Worm (Caenorhabditis elegans) whole organism, late embryonic: ENCODE data around the gene F56A8.3.
"Not testable (repeated sequence)": the region's sequence is repeated elsewhere in the genome, so short reads cannot be mapped to it uniquely, and the experiment has no call there.

ENCODE experiments used
- C38D4.7 ChIP-seq: fragments of 200-800 bp; sonication (Bioruptor generic); optimal IDR thresholded peaks from 2 replicates; lab custom pipeline; 2018; ENCODE audit warnings: mild to moderate bottlenecking, missing genetic modification characterization, moderate library complexity, missing compliant biosample characterization
- K09A11.1 ChIP-seq: sonication (generic microtip); optimal IDR thresholded peaks from 2 replicates; lab custom pipeline; 2017; ENCODE audit warnings: antibody characterized with exemption, mild to moderate bottlenecking, missing genetic modification characterization, missing compliant biosample characterization; ENCODE audit not compliant: insufficient read depth
- Y22D7AL.16 ChIP-seq: sonication (generic microtip); optimal IDR thresholded peaks from 2 replicates; lab custom pipeline; 2016; ENCODE audit warnings: missing genetic modification characterization, missing compliant biosample characterization
- ceh-19 ChIP-seq: fragments of 200-800 bp; sonication (Bioruptor generic); optimal IDR thresholded peaks from 2 replicates; lab custom pipeline; 2018; ENCODE audit warnings: mild to moderate bottlenecking, missing genetic modification characterization, missing compliant biosample characterization
- ceh-30 ChIP-seq: fragments of 150-350 bp; optimal IDR thresholded peaks from 2 replicates; lab custom pipeline; 2014; ENCODE audit warnings: missing biosample characterization, missing genetic modification characterization
- ceh-31 ChIP-seq: sonication (generic microtip); optimal IDR thresholded peaks from 2 replicates; lab custom pipeline; 2016; ENCODE audit warnings: missing genetic modification characterization, missing compliant biosample characterization
- ceh-34 ChIP-seq: sonication (generic microtip); optimal IDR thresholded peaks from 2 replicates; lab custom pipeline; 2016; ENCODE audit warnings: mild to moderate bottlenecking, missing genetic modification characterization, missing compliant biosample characterization
- ceh-45 ChIP-seq: fragments of 200-800 bp; sonication (Bioruptor generic); IDR thresholded peaks from 2 replicates; pipeline ENCODE4 v1.3.6; 2022; ENCODE audit warnings: missing genetic modification reagents, missing genetic modification characterization, missing compliant biosample characterization
- ceh-48 ChIP-seq: sonication (generic microtip); optimal IDR thresholded peaks from 2 replicates; lab custom pipeline; 2016; ENCODE audit warnings: missing genetic modification characterization, inconsistent platforms, missing compliant biosample characterization
- ceh-6 ChIP-seq: fragments of 200-800 bp; sonication (Bioruptor generic); optimal IDR thresholded peaks from 2 replicates; lab custom pipeline; 2018; ENCODE audit warnings: mild to moderate bottlenecking, missing genetic modification characterization, missing compliant biosample characterization
- che-1 ChIP-seq: sonication (generic microtip); optimal IDR thresholded peaks from 2 replicates; lab custom pipeline; 2016; ENCODE audit warnings: mild to moderate bottlenecking, missing genetic modification characterization, missing compliant biosample characterization
- dmd-4 ChIP-seq: sonication (generic microtip); optimal IDR thresholded peaks from 2 replicates; lab custom pipeline; 2016; ENCODE audit warnings: borderline replicate concordance, missing genetic modification characterization, missing compliant biosample characterization
- elt-2 ChIP-seq: sonication (generic microtip); optimal IDR thresholded peaks from 2 replicates; lab custom pipeline; 2016; ENCODE audit warnings: missing genetic modification reagents, missing genetic modification characterization, missing compliant biosample characterization
- ets-4 ChIP-seq: sonication (generic microtip); optimal IDR thresholded peaks from 2 replicates; lab custom pipeline; 2016; ENCODE audit warnings: missing genetic modification characterization, missing compliant biosample characterization
- eyg-1 ChIP-seq: sonication (generic microtip); optimal IDR thresholded peaks from 2 replicates; lab custom pipeline; 2016; ENCODE audit warnings: missing genotype, missing genetic modification characterization, missing compliant biosample characterization
- fax-1 ChIP-seq: sonication (generic microtip); optimal IDR thresholded peaks from 2 replicates; lab custom pipeline; 2016; ENCODE audit warnings: missing genotype, missing genetic modification characterization, missing compliant biosample characterization
- fkh-6 ChIP-seq: sonication (generic microtip); optimal IDR thresholded peaks from 2 replicates; lab custom pipeline; 2016; ENCODE audit warnings: missing genetic modification characterization, missing compliant biosample characterization
- gmeb-2 ChIP-seq: sonication (generic microtip); optimal IDR thresholded peaks from 2 replicates; lab custom pipeline; 2016; ENCODE audit warnings: missing genetic modification characterization, inconsistent platforms, missing compliant biosample characterization
- hlh-30 ChIP-seq: sonication (generic microtip); optimal IDR thresholded peaks from 2 replicates; lab custom pipeline; 2017; ENCODE audit warnings: antibody characterized with exemption, missing genetic modification characterization, missing compliant biosample characterization; ENCODE audit not compliant: insufficient read depth
- hlh-6 ChIP-seq: sonication (generic microtip); optimal IDR thresholded peaks from 2 replicates; lab custom pipeline; 2016; ENCODE audit warnings: missing genotype, missing genetic modification characterization, missing compliant biosample characterization
- lim-6 ChIP-seq: sonication (generic microtip); optimal IDR thresholded peaks from 2 replicates; lab custom pipeline; 2016; ENCODE audit warnings: missing genetic modification characterization, missing compliant biosample characterization
- mec-3 ChIP-seq: sonication (generic microtip); optimal IDR thresholded peaks from 2 replicates; lab custom pipeline; 2016; ENCODE audit warnings: borderline replicate concordance, missing genetic modification characterization, missing compliant biosample characterization
- nfya-1 ChIP-seq: sonication (generic microtip); optimal IDR thresholded peaks from 2 replicates; lab custom pipeline; 2017; ENCODE audit warnings: missing genetic modification characterization, mild to moderate bottlenecking, missing compliant biosample characterization, antibody characterized with exemption, moderate library complexity
- nhr-11 ChIP-seq: fragments of 150-350 bp; optimal IDR thresholded peaks from 2 replicates; lab custom pipeline; 2014; ENCODE audit warnings: missing biosample characterization, missing genetic modification characterization
- odd-2 ChIP-seq: sonication (generic microtip); optimal IDR thresholded peaks from 2 replicates; lab custom pipeline; 2017; ENCODE audit warnings: antibody characterized with exemption, mild to moderate bottlenecking, missing genetic modification characterization, missing compliant biosample characterization
- pag-3 ChIP-seq: sonication (generic microtip); optimal IDR thresholded peaks from 2 replicates; lab custom pipeline; 2016; ENCODE audit warnings: missing compliant biosample characterization, missing genetic modification characterization, borderline replicate concordance
- pat-9 ChIP-seq: fragments of 200-800 bp; sonication (Bioruptor generic); optimal IDR thresholded peaks from 2 replicates; lab custom pipeline; 2018; ENCODE audit warnings: mild to moderate bottlenecking, missing genetic modification characterization, moderate library complexity, missing compliant biosample characterization
- pax-1 ChIP-seq: fragments of 150-350 bp; optimal IDR thresholded peaks from 2 replicates; lab custom pipeline; 2014; ENCODE audit warnings: missing biosample characterization, missing genetic modification characterization
- pqm-1 ChIP-seq: sonication (generic microtip); optimal IDR thresholded peaks from 2 replicates; lab custom pipeline; 2016; ENCODE audit warnings: missing genetic modification characterization, missing compliant biosample characterization
- ref-2 ChIP-seq: sonication (generic microtip); optimal IDR thresholded peaks from 2 replicates; lab custom pipeline; 2016; ENCODE audit warnings: missing genetic modification characterization, missing compliant biosample characterization
- rnt-1 ChIP-seq: sonication (generic microtip); optimal IDR thresholded peaks from 2 replicates; lab custom pipeline; 2016; ENCODE audit warnings: missing genetic modification characterization, missing compliant biosample characterization
- sox-2 ChIP-seq: fragments of 200-800 bp; sonication (Bioruptor generic); IDR thresholded peaks from 2 replicates; pipeline ENCODE4 v1.3.6; 2022; ENCODE audit warnings: missing genetic modification reagents, missing genetic modification characterization, missing compliant biosample characterization
- sox-4 ChIP-seq: sonication (generic microtip); optimal IDR thresholded peaks from 2 replicates; lab custom pipeline; 2017; ENCODE audit warnings: mild to moderate bottlenecking, missing genetic modification characterization, inconsistent platforms, missing compliant biosample characterization
- tbx-7 ChIP-seq: sonication (generic microtip); optimal IDR thresholded peaks from 2 replicates; lab custom pipeline; 2016; ENCODE audit warnings: missing genotype, missing genetic modification characterization, missing compliant biosample characterization
- ttx-3 ChIP-seq: sonication (generic microtip); optimal IDR thresholded peaks from 2 replicates; lab custom pipeline; 2016; ENCODE audit warnings: missing genetic modification reagents, missing genetic modification characterization, missing compliant biosample characterization
- unc-3 ChIP-seq, 2 experiments: fragments of 200-800 bp in 1 of 2; sonication (Bioruptor generic) in 1 of 2; sonication (generic microtip) in 1 of 2; conservative IDR thresholded peaks in 1 of 2; optimal IDR thresholded peaks in 1 of 2; 2 replicates each; pipeline versions ENCODE4 v1.3.6 to Lab custom; 2016 to 2022; ENCODE audit warnings: missing compliant biosample characterization in 2 of 2, missing genetic modification characterization in 2 of 2, missing genetic modification reagents in 1 of 2
- zip-5 ChIP-seq: sonication (generic microtip); optimal IDR thresholded peaks from 2 replicates; lab custom pipeline; 2016; ENCODE audit warnings: missing genetic modification characterization, missing compliant biosample characterization
- ztf-16 ChIP-seq: sonication (generic microtip); optimal IDR thresholded peaks from 2 replicates; lab custom pipeline; 2017; ENCODE audit warnings: missing genetic modification characterization, missing compliant biosample characterization

Gene F56A8.3

ce11 chrIII:13225019-13225418 is 31.7 kb upstream of the F56A8.3 start (continued):
- peak; percentile 68 for TF ChIP-seq C38D4.7
- TF ChIP-seq elt-2 (tag; lab: Kevin White, UChicago): peak; percentile 64
- no peak for TF ChIP-seq lim-6 (tag; lab: Kevin White, UChicago)
- TF ChIP-seq ceh-31 (tag; lab: Kevin White, UChicago): peak; percentile 7
- 0 out of 2 replicates have a peak, but pooled peaks have one; percentile 11 for TF ChIP-seq unc-3 (GFP tag; conservative IDR thresholded peaks at IDR 0.05; lab: Robert Waterston, UW)
- no peak for TF ChIP-seq unc-3 (tag; optimal IDR thresholded peaks at IDR 0.05; lab: Kevin White, UChicago)
- no peak for TF ChIP-seq nhr-11 (tag; lab: Kevin White, UChicago)
- TF ChIP-seq ceh-34 (tag; lab: Kevin White, UChicago): peak; percentile 49
- TF ChIP-seq sox-4 (tag; lab: Kevin White, UChicago): peak; percentile 24
- TF ChIP-seq rnt-1 (tag; lab: Kevin White, UChicago): peak; percentile 6
- TF ChIP-seq pat-9 (tag; lab: Kevin White, UChicago): peak; percentile 20
- TF ChIP-seq ttx-3 (tag; lab: Kevin White, UChicago): peak; percentile 31
- no peak for TF ChIP-seq odd-2
- TF ChIP-seq ref-2 (tag; lab: Kevin White, UChicago): peak; percentile 24
- TF ChIP-seq ceh-19 (GFP tag; lab: Kevin White, UChicago): no peak
- no peak for TF ChIP-seq mec-3
- TF ChIP-seq zip-5 (tag; lab: Kevin White, UChicago): no peak
- TF ChIP-seq ceh-30 (tag; lab: Kevin White, UChicago): no peak
- peak; percentile 57 for TF ChIP-seq ceh-6 (GFP tag; lab: Kevin White, UChicago)
- TF ChIP-seq Y22D7AL.16: peak; percentile 24
- no peak for TF ChIP-seq tbx-7 (tag; lab: Kevin White, UChicago)
- TF ChIP-seq fkh-6 (tag; lab: Kevin White, UChicago): peak; percentile 55
- peak; percentile 26 for TF ChIP-seq ztf-16
- TF ChIP-seq hlh-30 (tag; lab: Kevin White, UChicago): no peak
- TF ChIP-seq hlh-6: peak; percentile 25
- TF ChIP-seq ets-4 (tag; lab: Kevin White, UChicago): no peak
- TF ChIP-seq nfya-1 (tag; lab: Kevin White, UChicago): peak; percentile 33
- TF ChIP-seq che-1 (tag; lab: Kevin White, UChicago): no peak
- no peak for TF ChIP-seq K09A11.1 (tag; lab: Kevin White, UChicago)
- peak; percentile 61 for TF ChIP-seq gmeb-2 (tag; lab: Kevin White, UChicago)
- TF ChIP-seq pqm-1: no peak

- TF ChIP-seq fax-1, tbx-7, pax-1 (tag; lab: Kevin White, UChicago): not testable (repeated sequence)
Observed at ce11 chrIII:13245281-13245680, 11.4 kb upstream of the F56A8.3 start, which contains the start of gene Y43F4A.4. Gene Y43F4A.4, plus strand, starts transcription at chrIII:13245581.

DNA sequence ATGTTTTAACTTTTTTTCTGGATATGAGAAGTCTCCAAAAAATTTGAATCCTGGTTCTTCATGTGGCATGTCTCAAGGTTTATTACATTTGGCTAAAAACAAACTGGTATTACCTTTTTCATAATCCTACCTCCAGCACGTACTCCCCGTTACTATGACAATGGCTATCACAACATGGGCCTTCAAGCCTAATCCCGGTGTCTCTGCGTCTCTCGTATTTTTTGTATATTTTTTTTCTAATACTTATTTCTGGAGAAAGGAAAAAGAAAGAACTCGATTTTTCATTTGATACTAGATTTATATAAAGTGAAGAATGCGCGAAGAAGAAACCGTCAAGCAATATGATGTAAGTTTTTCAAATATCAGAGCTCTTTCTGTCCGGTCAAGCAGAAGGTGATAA is 10.4 kb upstream of the F56A8.3 start, which contains the start of gene anoh-1:
anoh-1 (plus strand) TSS at position 301 of the 400 bp plus-strand sequence.
- TF ChIP-seq lim-6 (tag; lab: Kevin White, UChicago) (no peak), mec-3 (no peak), ceh-48 (tag; lab: Kevin White, UChicago) (no peak), Y22D7AL.16 (no peak), sox-2 (GFP tag; lab: Robert Waterston, UW) (no peak), dmd-4 (tag; lab: Kevin White, UChicago) (no peak), pag-3 (no peak), odd-2 (no peak), eyg-1 (tag; lab: Kevin White, UChicago) (no peak), ceh-45 (GFP tag; lab: Robert Waterston, UW) (no peak), unc-3 (GFP tag; conservative IDR thresholded peaks at IDR 0.05; lab: Robert Waterston, UW) (no peak), unc-3 (tag; optimal IDR thresholded peaks at IDR 0.05; lab: Kevin White, UChicago) (no peak), fax-1 (tag; lab: Kevin White, UChicago) (no peak)
